Worm (Caenorhabditis elegans) whole organism, L3 larva: ENCODE measurements around the gene D2063.1.

Experiments
- ZK546.5 ChIP-seq: sonication (generic microtip); optimal IDR thresholded peaks from 2 replicates; lab custom pipeline; 2017; ENCODE audit warnings: missing biosample characterization, missing genetic modification characterization
- aly-2 ChIP-seq: fragments of 150-350 bp; optimal IDR thresholded peaks from 2 replicates; lab custom pipeline; 2014; ENCODE audit warnings: missing biosample characterization, missing genetic modification characterization
- ama-1 ChIP-seq: fragments of 150-350 bp; optimal IDR thresholded peaks from 2 replicates; lab custom pipeline; 2018
- daf-12 ChIP-seq: fragments of 150-350 bp; optimal IDR thresholded peaks from 2 replicates; lab custom pipeline; 2014; ENCODE audit warnings: missing biosample characterization, missing genetic modification reagents, missing genetic modification characterization
- egl-5 ChIP-seq: fragments of 150-350 bp; optimal IDR thresholded peaks from 2 replicates; lab custom pipeline; 2017; ENCODE audit warnings: missing biosample characterization, missing genetic modification reagents, missing genetic modification characterization, inconsistent platforms
- jun-1 ChIP-seq: fragments of 150-350 bp; optimal IDR thresholded peaks from 2 replicates; lab custom pipeline; 2014; ENCODE audit warnings: missing biosample characterization, missing genetic modification reagents, missing genetic modification characterization
- nhr-11 ChIP-seq: fragments of 150-350 bp; optimal IDR thresholded peaks from 2 replicates; lab custom pipeline; 2014; ENCODE audit warnings: missing biosample characterization, missing genetic modification characterization
- nhr-28 ChIP-seq: fragments of 150-350 bp; optimal IDR thresholded peaks from 2 replicates; lab custom pipeline; 2014; ENCODE audit warnings: missing biosample characterization, missing genetic modification characterization
- nhr-67 ChIP-seq: fragments of 150-350 bp; optimal IDR thresholded peaks from 2 replicates; lab custom pipeline; 2014; ENCODE audit warnings: missing biosample characterization, missing genetic modification characterization
- nhr-77 ChIP-seq: fragments of 150-350 bp; optimal IDR thresholded peaks from 2 replicates; lab custom pipeline; 2014; ENCODE audit warnings: missing biosample characterization, missing genetic modification characterization
- pha-4 ChIP-seq: fragments of 150-350 bp; optimal IDR thresholded peaks from 2 replicates; lab custom pipeline; 2014; ENCODE audit warnings: missing biosample characterization, missing genetic modification reagents, missing genetic modification characterization
- snpc-4 ChIP-seq: fragments of 150-350 bp; optimal IDR thresholded peaks from 2 replicates; lab custom pipeline; 2014; ENCODE audit warnings: missing biosample characterization, missing genetic modification characterization
- unc-62 ChIP-seq: fragments of 150-350 bp; sonication (generic microtip); optimal IDR thresholded peaks from 4 replicates; lab custom pipeline; 2014; ENCODE audit warnings: missing biosample characterization, missing genetic modification reagents, missing genetic modification characterization
- zag-1 ChIP-seq: fragments of 150-350 bp; optimal IDR thresholded peaks from 2 replicates; lab custom pipeline; 2014; ENCODE audit warnings: missing biosample characterization, missing genetic modification characterization

ce11 chrV:4371309-4371933, 44.5 kb downstream of the D2063.1 start, which contains the start of the genes gmpr-1 and fipp-1:
- TF ChIP-seq jun-1 (tag; lab: Kevin White, UChicago), result peak; percentile 24
- TF ChIP-seq egl-5 (tag; lab: Kevin White, UChicago), result no peak
- TF ChIP-seq nhr-77 (tag; lab: Kevin White, UChicago), result no peak
- no peak for TF ChIP-seq ZK546.5 (tag; lab: Kevin White, UChicago)
- no peak for TF ChIP-seq aly-2 (tag; lab: Kevin White, UChicago)
- TF ChIP-seq nhr-67 (tag; lab: Kevin White, UChicago), result no peak
- no peak for TF ChIP-seq daf-12
- TF ChIP-seq nhr-28 (tag; lab: Kevin White, UChicago), result no peak
- TF ChIP-seq snpc-4, result no peak
- no peak for TF ChIP-seq nhr-11
- no peak for TF ChIP-seq zag-1 (tag; lab: Kevin White, UChicago)
- peak; percentile 48 for TF ChIP-seq pha-4 (tag; lab: Kevin White, UChicago)
- TF ChIP-seq unc-62 (GFP tag; lab: Kevin White, UChicago), result no peak
- no peak for TF ChIP-seq ama-1 (lab: Kevin White, UChicago)
